Fruit fly (Drosophila melanogaster): ENCODE data around the gene mRpL2.

dm6 chr3L:11083605-11084004 is 37.0 kb upstream of the mRpL2 start:
- TF ChIP-seq Sin3A (optimal IDR thresholded peaks at IDR 0.05) (no peak), Myc (optimal IDR thresholded peaks at IDR 0.05) (no peak), h (optimal IDR thresholded peaks at IDR 0.05) (no peak), psq (optimal IDR thresholded peaks at IDR 0.05) (no peak), ttk (optimal IDR thresholded peaks at IDR 0.05) (no peak), insv (optimal IDR thresholded peaks at IDR 0.05) (no peak)

Measured in Kc167 (cell line).